Worm (Caenorhabditis elegans) whole organism, L2 larva: ENCODE data around the gene Y47D3A.14.

Experiments
- C34F6.9 ChIP-seq: fragments of 150-350 bp; optimal IDR thresholded peaks from 2 replicates; lab custom pipeline; 2014; ENCODE audit warnings: missing biosample characterization, missing genetic modification characterization
- F13H6.1 ChIP-seq: sonication (generic microtip); optimal IDR thresholded peaks from 2 replicates; lab custom pipeline; 2016; ENCODE audit warnings: missing genetic modification characterization, missing compliant biosample characterization
- R02D3.7 ChIP-seq: fragments of 150-350 bp; optimal IDR thresholded peaks from 2 replicates; lab custom pipeline; 2014; ENCODE audit warnings: missing biosample characterization, missing genetic modification characterization
- Y55F3AM.14 ChIP-seq: fragments of 200-800 bp; sonication (Bioruptor generic); optimal IDR thresholded peaks from 2 replicates; lab custom pipeline; 2018; ENCODE audit warnings: mild to moderate bottlenecking, missing genetic modification characterization, missing compliant biosample characterization
- ZK546.5 ChIP-seq: sonication (generic microtip); optimal IDR thresholded peaks from 2 replicates; lab custom pipeline; 2017; ENCODE audit warnings: missing biosample characterization, missing genetic modification characterization
- alr-1 ChIP-seq: fragments of 150-350 bp; optimal IDR thresholded peaks from 2 replicates; lab custom pipeline; 2014; ENCODE audit warnings: missing biosample characterization, missing genetic modification characterization
- aly-2 ChIP-seq: fragments of 150-350 bp; optimal IDR thresholded peaks from 2 replicates; lab custom pipeline; 2014; ENCODE audit warnings: missing biosample characterization, missing genetic modification characterization
- ama-1 ChIP-seq: fragments of 150-350 bp; optimal IDR thresholded peaks from 2 replicates; lab custom pipeline; 2018; ENCODE audit warnings: inconsistent platforms
- blmp-1 ChIP-seq: sonication (generic microtip); optimal IDR thresholded peaks from 2 replicates; lab custom pipeline; 2017; ENCODE audit warnings: missing genetic modification characterization, mild to moderate bottlenecking, missing compliant biosample characterization, antibody characterized with exemption, moderate library complexity; ENCODE audit not compliant: insufficient read depth
- ceh-16 ChIP-seq: fragments of 150-350 bp; optimal IDR thresholded peaks from 2 replicates; lab custom pipeline; 2014; ENCODE audit warnings: missing biosample characterization, missing genetic modification characterization
- ceh-82 ChIP-seq: fragments of 150-350 bp; optimal IDR thresholded peaks from 2 replicates; lab custom pipeline; 2014; ENCODE audit warnings: missing biosample characterization, missing genetic modification characterization
- crh-2 ChIP-seq: sonication (generic microtip); optimal IDR thresholded peaks from 2 replicates; lab custom pipeline; 2017; ENCODE audit warnings: missing biosample characterization, missing genetic modification characterization
- dmd-4 ChIP-seq: sonication (generic microtip); optimal IDR thresholded peaks from 2 replicates; lab custom pipeline; 2017; ENCODE audit warnings: missing biosample characterization, missing genetic modification characterization
- egl-27 ChIP-seq: sonication (generic microtip); optimal IDR thresholded peaks from 3 replicates; lab custom pipeline; 2017; ENCODE audit warnings: missing biosample characterization, missing genetic modification reagents, missing genetic modification characterization
- elt-1 ChIP-seq: fragments of 150-350 bp; optimal IDR thresholded peaks from 2 replicates; lab custom pipeline; 2014; ENCODE audit warnings: missing biosample characterization, missing genetic modification characterization
- elt-3 ChIP-seq: sonication (generic microtip); optimal IDR thresholded peaks from 2 replicates; lab custom pipeline; 2017; ENCODE audit warnings: missing biosample characterization, missing genetic modification characterization
- fos-1 ChIP-seq: fragments of 150-350 bp; optimal IDR thresholded peaks from 2 replicates; lab custom pipeline; 2014; ENCODE audit warnings: missing biosample characterization, missing genetic modification characterization
- gmeb-1 ChIP-seq: fragments of 150-350 bp; optimal IDR thresholded peaks from 2 replicates; lab custom pipeline; 2014; ENCODE audit warnings: missing biosample characterization, missing genetic modification characterization
- lin-11 ChIP-seq: fragments of 150-350 bp; sonication (generic microtip); optimal IDR thresholded peaks from 2 replicates; lab custom pipeline; 2014; ENCODE audit warnings: missing biosample characterization, missing genetic modification characterization, inconsistent platforms, mixed read lengths
- lin-13 ChIP-seq: fragments of 150-350 bp; optimal IDR thresholded peaks from 2 replicates; lab custom pipeline; 2014; ENCODE audit warnings: missing biosample characterization, missing genetic modification reagents, missing genetic modification characterization
- lin-39 ChIP-seq: fragments of 150-350 bp; optimal IDR thresholded peaks from 2 replicates; lab custom pipeline; 2014; ENCODE audit warnings: missing biosample characterization, missing genetic modification reagents, missing genetic modification characterization
- lsy-2 ChIP-seq, 2 experiments: fragments of 150-350 bp in 1 of 2; sonication (generic microtip) in 1 of 2; optimal IDR thresholded peaks; 2 replicates each; lab custom pipeline; 2014 to 2017; ENCODE audit warnings: missing biosample characterization in 2 of 2, missing genetic modification characterization in 2 of 2
- mab-5 ChIP-seq: fragments of 150-350 bp; optimal IDR thresholded peaks from 2 replicates; lab custom pipeline; 2014; ENCODE audit warnings: missing biosample characterization, missing genetic modification characterization
- mbf-1 ChIP-seq: sonication (generic microtip); optimal IDR thresholded peaks from 2 replicates; lab custom pipeline; 2017; ENCODE audit warnings: missing biosample characterization, missing genetic modification characterization
- mdl-1 ChIP-seq, 2 experiments: fragments of 150-350 bp in 1 of 2; sonication (generic microtip) in 1 of 2; optimal IDR thresholded peaks; 2 replicates each; lab custom pipeline; 2017; ENCODE audit warnings: missing biosample characterization in 2 of 2, missing genetic modification characterization in 2 of 2
- nhr-10 ChIP-seq: sonication (generic microtip); optimal IDR thresholded peaks from 2 replicates; lab custom pipeline; 2017; ENCODE audit warnings: missing biosample characterization, missing genetic modification characterization
- nhr-11 ChIP-seq: fragments of 150-350 bp; optimal IDR thresholded peaks from 2 replicates; lab custom pipeline; 2014; ENCODE audit warnings: missing biosample characterization, missing genetic modification characterization
- nhr-12 ChIP-seq: fragments of 150-350 bp; optimal IDR thresholded peaks from 2 replicates; lab custom pipeline; 2014; ENCODE audit warnings: missing biosample characterization, missing genetic modification characterization
- nhr-129 ChIP-seq: fragments of 150-350 bp; optimal IDR thresholded peaks from 2 replicates; lab custom pipeline; 2014; ENCODE audit warnings: missing biosample characterization, missing genetic modification characterization
- nhr-21 ChIP-seq: fragments of 150-350 bp; optimal IDR thresholded peaks from 2 replicates; lab custom pipeline; 2014; ENCODE audit warnings: missing biosample characterization, missing genetic modification characterization
- nhr-23 ChIP-seq: fragments of 150-350 bp; optimal IDR thresholded peaks from 2 replicates; lab custom pipeline; 2014; ENCODE audit warnings: missing biosample characterization, missing genetic modification reagents, missing genetic modification characterization
- nhr-237 ChIP-seq: fragments of 150-350 bp; optimal IDR thresholded peaks from 2 replicates; lab custom pipeline; 2014; ENCODE audit warnings: missing biosample characterization, missing genetic modification characterization
- nhr-25 ChIP-seq: fragments of 150-350 bp; sonication (generic microtip); optimal IDR thresholded peaks from 3 replicates; lab custom pipeline; 2014; ENCODE audit warnings: missing biosample characterization, missing genetic modification characterization
- nhr-6 ChIP-seq: fragments of 150-350 bp; optimal IDR thresholded peaks from 2 replicates; lab custom pipeline; 2014; ENCODE audit warnings: missing biosample characterization, missing genetic modification characterization
- nhr-77 ChIP-seq: fragments of 150-350 bp; optimal IDR thresholded peaks from 2 replicates; lab custom pipeline; 2014; ENCODE audit warnings: missing biosample characterization, missing genetic modification characterization
- peb-1 ChIP-seq: fragments of 150-350 bp; optimal IDR thresholded peaks from 2 replicates; lab custom pipeline; 2014; ENCODE audit warnings: missing biosample characterization, missing genetic modification characterization
- sem-4 ChIP-seq: fragments of 150-350 bp; optimal IDR thresholded peaks from 2 replicates; lab custom pipeline; 2014; ENCODE audit warnings: missing biosample characterization, missing genetic modification reagents, missing genetic modification characterization
- skn-1 ChIP-seq: sonication (generic microtip); optimal IDR thresholded peaks from 2 replicates; lab custom pipeline; 2017; ENCODE audit warnings: missing biosample characterization, missing genetic modification characterization
- sma-3 ChIP-seq: sonication (generic microtip); optimal IDR thresholded peaks from 2 replicates; lab custom pipeline; 2016; ENCODE audit warnings: missing genetic modification reagents, missing genetic modification characterization, missing compliant biosample characterization
- sma-9 ChIP-seq, 2 experiments: fragments of 150-350 bp in 1 of 2; sonication (generic microtip) in 1 of 2; optimal IDR thresholded peaks; 2 replicates each; lab custom pipeline; 2014 to 2016; ENCODE audit warnings: missing genetic modification characterization in 2 of 2, mild to moderate bottlenecking in 1 of 2, missing biosample characterization in 1 of 2, missing compliant biosample characterization in 1 of 2, missing genetic modification reagents in 1 of 2, moderate library complexity in 1 of 2
- snpc-4 ChIP-seq: fragments of 150-350 bp; optimal IDR thresholded peaks from 2 replicates; lab custom pipeline; 2014; ENCODE audit warnings: missing biosample characterization, missing genetic modification characterization
- unc-39 ChIP-seq: fragments of 150-350 bp; optimal IDR thresholded peaks from 2 replicates; lab custom pipeline; 2014; ENCODE audit warnings: missing biosample characterization, missing genetic modification characterization
- unc-55 ChIP-seq: fragments of 150-350 bp; sonication (generic microtip); optimal IDR thresholded peaks from 3 replicates; lab custom pipeline; 2014; ENCODE audit warnings: missing biosample characterization, missing genetic modification reagents, missing genetic modification characterization
- unc-62 ChIP-seq: fragments of 150-350 bp; optimal IDR thresholded peaks from 2 replicates; lab custom pipeline; 2014; ENCODE audit warnings: missing biosample characterization, missing genetic modification reagents, missing genetic modification characterization
- zag-1 ChIP-seq: fragments of 150-350 bp; optimal IDR thresholded peaks from 2 replicates; lab custom pipeline; 2014; ENCODE audit warnings: missing biosample characterization, missing genetic modification characterization
- ztf-1 ChIP-seq: fragments of 200-800 bp; sonication (Bioruptor generic); conservative IDR thresholded peaks from 2 replicates; pipeline ENCODE4 v1.3.6; 2022; ENCODE audit warnings: missing genetic modification characterization, missing compliant biosample characterization
- ztf-11 ChIP-seq: sonication (generic microtip); optimal IDR thresholded peaks from 2 replicates; lab custom pipeline; 2017; ENCODE audit warnings: missing biosample characterization, missing genetic modification characterization
- ztf-4 ChIP-seq: fragments of 150-350 bp; optimal IDR thresholded peaks from 2 replicates; lab custom pipeline; 2014; ENCODE audit warnings: missing biosample characterization, missing genetic modification characterization

The Y47D3A.14 gene

DNA sequence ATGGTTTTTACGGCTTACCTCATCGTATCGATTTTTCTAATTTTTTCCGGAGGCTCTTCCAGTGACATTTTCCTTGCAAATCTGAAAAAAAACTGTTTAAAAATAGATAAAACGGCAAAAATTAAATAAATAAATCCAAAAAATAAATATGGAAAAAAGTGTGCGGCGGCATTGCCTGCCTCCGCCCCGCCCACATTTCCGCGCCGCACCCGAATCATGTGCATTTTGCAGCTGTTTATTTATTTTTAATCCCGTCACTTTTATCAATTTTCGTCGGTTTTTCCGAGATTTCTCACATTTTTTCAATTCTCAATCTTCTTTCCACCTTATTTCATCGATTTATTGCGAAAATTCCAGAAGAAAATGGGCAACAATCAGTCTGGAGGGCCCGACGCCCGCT lies at the start of gene Y47D3A.14, which contains the start of gene aakb-2:
TSS of gene Y47D3A.14 (minus strand) at position 81 of the 400 bp plus-strand sequence.
TSS of gene aakb-2 (plus strand) at position 356 of the 400 bp plus-strand sequence.
- no peak for TF ChIP-seq elt-3 (tag; lab: Kevin White, UChicago)
- TF ChIP-seq snpc-4 (tag; lab: Kevin White, UChicago): peak; percentile 34
- no peak for TF ChIP-seq alr-1 (tag; lab: Kevin White, UChicago)
- no peak for TF ChIP-seq ceh-82 (tag; lab: Kevin White, UChicago)
- TF ChIP-seq sma-9 (GFP tag; optimal IDR thresholded peaks at IDR 0.05; lab: Kevin White, UChicago): peak; percentile 57
- TF ChIP-seq sma-9 (tag; optimal IDR thresholded peaks at IDR 0.05; lab: Kevin White, UChicago): no peak
- no peak for TF ChIP-seq mab-5
- TF ChIP-seq nhr-21 (tag; lab: Kevin White, UChicago): peak; percentile 25
- TF ChIP-seq nhr-129 (tag; lab: Kevin White, UChicago): peak; percentile 0
- TF ChIP-seq nhr-6 (tag; lab: Kevin White, UChicago): no peak
- TF ChIP-seq fos-1 (tag; lab: Kevin White, UChicago): no peak
- no peak for TF ChIP-seq skn-1
- no peak for TF ChIP-seq elt-1 (tag; lab: Kevin White, UChicago)
- TF ChIP-seq unc-62 (GFP tag; lab: Kevin White, UChicago): no peak
- TF ChIP-seq nhr-25 (tag; lab: Kevin White, UChicago): peak; percentile 21
- TF ChIP-seq blmp-1: no peak
- no peak for TF ChIP-seq ceh-16 (tag; lab: Kevin White, UChicago)
- no peak for TF ChIP-seq ztf-11
- no peak for TF ChIP-seq nhr-11 (tag; lab: Kevin White, UChicago)
- no peak for TF ChIP-seq dmd-4 (tag; lab: Kevin White, UChicago)
- peak; percentile 45 for TF ChIP-seq sma-3
- no peak for TF ChIP-seq aly-2 (tag; lab: Kevin White, UChicago)
- no peak for TF ChIP-seq nhr-77
- TF ChIP-seq unc-55 (GFP tag; lab: Kevin White, UChicago): peak; percentile 77
- TF ChIP-seq nhr-10 (tag; lab: Kevin White, UChicago): no peak
- TF ChIP-seq C34F6.9 (tag; lab: Kevin White, UChicago): peak; percentile 56
- TF ChIP-seq lin-11 (tag; lab: Kevin White, UChicago): peak; percentile 57
- TF ChIP-seq nhr-12 (tag; lab: Kevin White, UChicago): no peak
- TF ChIP-seq nhr-23 (tag; lab: Kevin White, UChicago): no peak
- peak; percentile 7 for TF ChIP-seq ztf-4
- TF ChIP-seq R02D3.7 (tag; lab: Kevin White, UChicago): no peak
- no peak for TF ChIP-seq peb-1 (tag; lab: Kevin White, UChicago)
- TF ChIP-seq sem-4 (tag; lab: Kevin White, UChicago): no peak
- TF ChIP-seq ZK546.5 (tag; lab: Kevin White, UChicago): no peak
- no peak for TF ChIP-seq egl-27
- TF ChIP-seq F13H6.1 (tag; lab: Kevin White, UChicago): peak; percentile 26
- no peak for TF ChIP-seq mbf-1 (tag; lab: Kevin White, UChicago)
- peak in 1 of 2 experiments; percentile 62 for TF ChIP-seq lsy-2 (tag; optimal IDR thresholded peaks at IDR 0.05; lab: Kevin White, UChicago)
- no peak for TF ChIP-seq Y55F3AM.14 (GFP tag; lab: Kevin White, UChicago)
- no peak for TF ChIP-seq unc-39
- peak; percentile 43 for TF ChIP-seq crh-2 (tag; lab: Kevin White, UChicago)
- TF ChIP-seq mdl-1 (tag; optimal IDR thresholded peaks at IDR 0.05; lab: Kevin White, UChicago): no peak
- TF ChIP-seq ama-1 (lab: Kevin White, UChicago): no peak
- no peak for TF ChIP-seq zag-1
- no peak for TF ChIP-seq nhr-237 (tag; lab: Kevin White, UChicago)
- TF ChIP-seq ztf-1: no peak
- TF ChIP-seq lin-13 (GFP tag; lab: Kevin White, UChicago): peak; percentile 36
- TF ChIP-seq gmeb-1 (tag; lab: Kevin White, UChicago): peak; percentile 40
- no peak for TF ChIP-seq lin-39 (tag; lab: Kevin White, UChicago)
